Fruit fly (Drosophila melanogaster) whole organism, wandering third instar larva: ENCODE results near the gene CG9926.

Experiments used
- Abd-B ChIP-seq: fragments of >200 bp; optimal IDR thresholded peaks from 2 replicates; lab custom pipeline; 2017; ENCODE audit warnings: missing biosample characterization, missing genetic modification characterization
- Dfd ChIP-seq: fragments of >200 bp; optimal IDR thresholded peaks from 2 replicates; lab custom pipeline; 2017; ENCODE audit warnings: missing biosample characterization, missing genetic modification characterization
- Dif ChIP-seq: fragments of 200-275, 200-300 bp; sonication (Bioruptor generic); optimal IDR thresholded peaks from 2 replicates; lab custom pipeline; 2018; ENCODE audit warnings: missing biosample characterization, missing genetic modification characterization; ENCODE audit not compliant: partially characterized antibody
- Hr78 ChIP-seq: fragments of >200 bp; optimal IDR thresholded peaks from 2 replicates; lab custom pipeline; 2017; ENCODE audit warnings: missing biosample characterization, missing genetic modification characterization
- Jra ChIP-seq: sonication (Bioruptor generic); optimal IDR thresholded peaks from 2 replicates; lab custom pipeline; 2016; ENCODE audit warnings: missing biosample characterization, missing genetic modification characterization
- Myc ChIP-seq: fragments of >200 bp; optimal IDR thresholded peaks from 2 replicates; lab custom pipeline; 2017
- OdsH ChIP-seq: fragments of 200-800 bp; sonication (Bioruptor generic); optimal IDR thresholded peaks from 2 replicates; lab custom pipeline; 2016; ENCODE audit warnings: missing biosample characterization, mild to moderate bottlenecking, missing genetic modification characterization
- Vsx2 ChIP-seq: fragments of 200-300, 225-300 bp; sonication (Bioruptor generic); optimal IDR thresholded peaks from 2 replicates; lab custom pipeline; 2018; ENCODE audit warnings: missing biosample characterization, missing genetic modification characterization; ENCODE audit not compliant: partially characterized antibody
- foxo ChIP-seq, 2 experiments: fragments of 200-800 bp; sonication (Bioruptor generic); optimal IDR thresholded peaks; 2 replicates in 1 of 2; 3 replicates in 1 of 2; lab custom pipeline; 2016 to 2017; ENCODE audit warnings: missing biosample characterization in 2 of 2, missing genetic modification characterization in 2 of 2
- h ChIP-seq: fragments of 200-800 bp; sonication (Bioruptor generic); optimal IDR thresholded peaks from 3 replicates; lab custom pipeline; 2016; ENCODE audit warnings: missing biosample characterization, mild to moderate bottlenecking, missing genetic modification characterization
- psq ChIP-seq: fragments of 200-800 bp; sonication (Bioruptor generic); optimal IDR thresholded peaks from 3 replicates; lab custom pipeline; 2017; ENCODE audit warnings: missing biosample characterization, mild to moderate bottlenecking, missing genetic modification characterization, moderate library complexity
- sv ChIP-seq: fragments of 200-800 bp; sonication (Bioruptor generic); optimal IDR thresholded peaks from 3 replicates; lab custom pipeline; 2016; ENCODE audit warnings: missing biosample characterization, missing genetic modification characterization

DNA sequence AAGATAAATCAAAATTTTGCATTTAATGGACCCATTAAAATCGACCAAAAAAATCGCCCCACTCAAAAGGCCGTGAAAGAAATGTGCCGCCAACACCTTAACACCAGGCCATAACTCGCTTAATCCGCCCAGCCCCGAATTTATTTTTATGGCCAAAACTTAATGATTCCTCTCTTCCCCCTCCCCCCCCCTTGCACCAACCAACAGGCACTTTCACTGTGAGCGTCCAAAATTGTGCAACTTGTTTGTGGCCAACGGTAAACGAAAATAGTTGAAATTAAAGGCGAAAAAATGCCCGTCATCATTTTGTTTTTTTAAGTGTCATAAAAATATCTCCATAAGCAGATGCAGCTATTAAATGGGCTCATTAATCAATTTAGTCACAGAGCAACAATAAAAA lies 4.8 kb downstream of the CG9926 start:
- TF ChIP-seq Dif (GFP tag; lab: Kevin White, UChicago) = no peak
- no peak for TF ChIP-seq h (GFP tag; lab: Kevin White, UChicago)
- no peak for TF ChIP-seq Jra (GFP tag; lab: Kevin White, UChicago)
- no peak for TF ChIP-seq Dfd (GFP tag; lab: Kevin White, UChicago)
- TF ChIP-seq OdsH (GFP tag; lab: Kevin White, UChicago) = no peak
- TF ChIP-seq foxo (GFP tag; optimal IDR thresholded peaks at IDR 0.05; lab: Kevin White, UChicago) = no peak
- no peak for TF ChIP-seq Myc
- TF ChIP-seq Hr78 (GFP tag; lab: Kevin White, UChicago) = no peak
- no peak for TF ChIP-seq Abd-B (GFP tag; lab: Kevin White, UChicago)
- no peak for TF ChIP-seq psq
- TF ChIP-seq sv (GFP tag; lab: Kevin White, UChicago) = no peak
- no peak for TF ChIP-seq Vsx2 (GFP tag; lab: Kevin White, UChicago)
